Worm (Caenorhabditis elegans): ENCODE data around the gene srh-277.

srh-277 gene

DNA sequence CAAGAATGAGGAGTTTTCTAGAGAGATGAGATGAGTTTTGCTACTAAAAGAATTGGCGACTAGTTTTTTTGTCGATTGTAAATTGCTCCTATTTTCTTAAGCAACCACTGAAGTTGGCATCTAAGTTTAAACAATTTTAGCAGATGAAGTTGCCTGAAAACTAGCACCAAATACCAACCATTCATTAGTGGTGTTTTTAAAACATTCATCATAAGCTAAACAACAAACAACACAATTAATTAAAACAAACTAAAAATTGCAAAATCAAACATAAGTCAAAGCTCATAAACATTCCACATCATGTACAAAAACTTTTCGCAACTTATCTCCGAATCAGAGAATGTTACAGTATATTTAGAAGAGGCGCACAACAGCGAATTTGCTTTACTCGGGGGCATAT is 908 bp upstream of the srh-277 start, which contains the start of gene srz-13:
TSS of gene srz-13 (plus strand) at position 301 of the 400 bp plus-strand sequence.
- TF ChIP-seq swsn-7 (tag; optimal IDR thresholded peaks at IDR 0.05) (no peak), ceh-88 (GFP tag; IDR thresholded peaks at IDR 0.05) (no peak), C16A3.4 (tag; optimal IDR thresholded peaks at IDR 0.05) (no peak), hlh-4 (tag; optimal IDR thresholded peaks at IDR 0.05) (no peak), lin-14 (GFP tag; optimal IDR thresholded peaks at IDR 0.05) (no peak), ets-5 (GFP tag; IDR thresholded peaks at IDR 0.05) (no peak), tlp-1 (tag; optimal IDR thresholded peaks at IDR 0.05) (no peak), nhr-84 (tag; optimal IDR thresholded peaks at IDR 0.05) (no peak), mef-2 (tag; optimal IDR thresholded peaks at IDR 0.05) (no peak), ztf-4 (tag; optimal IDR thresholded peaks at IDR 0.05) (no peak), hpl-2 (GFP tag; optimal IDR thresholded peaks at IDR 0.05) (no peak), snpc-4 (tag; optimal IDR thresholded peaks at IDR 0.05) (no peak), mdl-1 (tag; optimal IDR thresholded peaks at IDR 0.05) (no peak)

DNA sequence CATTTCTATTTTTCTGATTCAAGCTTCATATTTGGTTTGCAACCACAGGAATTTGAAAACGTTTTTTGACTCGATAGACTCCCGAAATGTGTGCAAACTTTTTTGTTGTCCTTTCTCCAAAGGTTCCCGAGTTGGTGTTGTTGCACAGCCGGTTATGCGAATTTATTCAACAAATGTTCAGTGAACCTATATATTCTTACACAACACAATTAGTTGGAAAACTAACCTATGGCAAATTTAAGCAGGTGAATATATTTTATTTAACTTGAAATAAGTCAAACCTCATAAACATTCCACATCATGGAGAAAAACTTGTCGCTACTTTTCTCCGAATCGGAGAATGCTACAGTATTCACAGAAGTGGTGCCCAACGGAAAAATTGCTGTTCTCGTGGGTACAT is 339 bp downstream of the srh-277 start, which contains the start of gene srz-14:
TSS of gene srz-14 (plus strand) at position 301 of the 400 bp plus-strand sequence.
- TF ChIP-seq hlh-4 (tag; optimal IDR thresholded peaks at IDR 0.05) (no peak), fkh-10 (GFP tag; optimal IDR thresholded peaks at IDR 0.05) (no peak), nhr-84 (tag; optimal IDR thresholded peaks at IDR 0.05) (no peak), ztf-4 (tag; optimal IDR thresholded peaks at IDR 0.05) (no peak), ceh-8 (GFP tag; optimal IDR thresholded peaks at IDR 0.05) (no peak), pqm-1 (tag; optimal IDR thresholded peaks at IDR 0.05) (no peak), irx-1 (tag; optimal IDR thresholded peaks at IDR 0.05) (no peak), sup-37 (GFP tag; optimal IDR thresholded peaks at IDR 0.05) (no peak), aha-1 (tag; optimal IDR thresholded peaks at IDR 0.05) (no peak), C04F5.9 (tag; optimal IDR thresholded peaks at IDR 0.05) (no peak), tbx-2 (tag; optimal IDR thresholded peaks at IDR 0.05) (no peak), ceh-88 (GFP tag; IDR thresholded peaks at IDR 0.05) (no peak), tlp-1 (tag; optimal IDR thresholded peaks at IDR 0.05) (no peak), ets-5 (GFP tag; IDR thresholded peaks at IDR 0.05) (no peak)

DNA sequence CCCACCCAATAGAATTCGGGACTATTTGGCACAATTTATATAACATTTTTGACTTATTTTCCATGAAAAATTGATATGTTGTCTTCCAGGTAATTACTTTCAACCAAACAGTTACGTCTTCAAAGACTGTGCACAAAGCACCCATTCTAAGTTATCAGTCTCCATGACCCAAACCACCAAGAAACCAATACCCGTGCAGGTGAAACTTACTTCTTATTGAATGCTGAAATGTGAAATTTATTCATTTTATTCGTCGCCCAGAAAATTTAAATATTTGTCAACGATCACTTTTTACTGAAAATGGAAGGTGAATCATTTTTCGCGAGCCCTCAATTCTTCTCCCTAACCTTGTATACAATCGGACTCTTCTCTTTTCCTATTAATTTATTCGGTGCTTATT is 7.5 kb downstream of the srh-277 start, which contains the start of gene srh-281:
TSS of gene srh-281 (plus strand) at position 301 of the 400 bp plus-strand sequence.
- no peak for TF ChIP-seq nhr-76 (tag; optimal IDR thresholded peaks at IDR 0.05)
- no peak for TF ChIP-seq snpc-4 (tag; optimal IDR thresholded peaks at IDR 0.05)
- no peak for TF ChIP-seq egl-13 (tag; optimal IDR thresholded peaks at IDR 0.05)
- TF ChIP-seq dsc-1 (tag; optimal IDR thresholded peaks at IDR 0.05): no peak
- TF ChIP-seq xbp-1 (tag; optimal IDR thresholded peaks at IDR 0.05): no peak
- no peak for TF ChIP-seq ces-1 (GFP tag; optimal IDR thresholded peaks at IDR 0.05)
- TF ChIP-seq C16A3.4 (tag; optimal IDR thresholded peaks at IDR 0.05): no peak
- no peak for TF ChIP-seq nhr-19 (GFP tag; conservative IDR thresholded peaks at IDR 0.05)
- no peak for TF ChIP-seq hpl-2 (GFP tag; optimal IDR thresholded peaks at IDR 0.05)
- no peak for TF ChIP-seq hlh-17 (GFP tag; optimal IDR thresholded peaks at IDR 0.05; ENCODE audit: borderline replicate concordance)
- no peak for TF ChIP-seq nhr-85 (tag)
- TF ChIP-seq hlh-4 (tag; optimal IDR thresholded peaks at IDR 0.05): no peak
- TF ChIP-seq fkh-4 (tag; optimal IDR thresholded peaks at IDR 0.05; ENCODE audit: borderline replicate concordance): no peak
- no peak for TF ChIP-seq sox-4 (tag; optimal IDR thresholded peaks at IDR 0.05)
- TF ChIP-seq nhr-237 (tag; optimal IDR thresholded peaks at IDR 0.05): no peak
- no peak for TF ChIP-seq nhr-12 (tag; optimal IDR thresholded peaks at IDR 0.05)
- no peak for TF ChIP-seq lin-13 (GFP tag; optimal IDR thresholded peaks at IDR 0.05)
- TF ChIP-seq sup-37 (GFP tag; optimal IDR thresholded peaks at IDR 0.05): no peak

DNA sequence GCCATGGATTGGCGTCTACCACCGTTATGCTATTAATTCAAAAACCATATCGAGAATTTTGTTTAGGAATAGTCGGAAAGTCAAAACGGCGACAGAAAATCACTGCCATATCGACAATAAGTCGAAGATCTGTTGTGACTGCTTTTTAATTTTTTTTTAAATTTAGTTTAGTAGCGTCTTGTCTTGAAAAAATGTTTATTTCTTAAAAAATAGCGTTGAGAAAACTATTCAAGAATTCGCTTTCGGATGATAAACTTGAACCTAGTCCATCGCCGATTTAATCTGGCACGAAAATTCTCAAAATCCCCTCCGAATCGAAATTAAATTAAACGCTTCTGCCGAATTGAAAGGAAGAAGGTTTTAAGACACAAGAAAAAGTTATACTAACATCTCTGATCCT is 9.1 kb downstream of the srh-277 start, which contains the start of gene srh-279:
TSS of gene srh-279 (plus strand) at position 301 of the 400 bp plus-strand sequence.
- TF ChIP-seq nhr-28 (tag; optimal IDR thresholded peaks at IDR 0.05) (no peak), skn-1 (tag; optimal IDR thresholded peaks at IDR 0.05) (no peak), zip-4 (GFP tag; optimal IDR thresholded peaks at IDR 0.05) (no peak), ces-1 (GFP tag; optimal IDR thresholded peaks at IDR 0.05) (no peak), efl-1 (optimal IDR thresholded peaks at IDR 0.05) (no peak), efl-1 (GFP tag; optimal IDR thresholded peaks at IDR 0.05 in 1 of 2) (no peak), nhr-19 (GFP tag; conservative IDR thresholded peaks at IDR 0.05) (no peak), mab-9 (GFP tag; IDR thresholded peaks at IDR 0.05) (no peak), ceh-82 (tag; optimal IDR thresholded peaks at IDR 0.05) (no peak), unc-86 (tag; optimal IDR thresholded peaks at IDR 0.05) (no peak), fos-1 (tag; optimal IDR thresholded peaks at IDR 0.05) (no peak), nhr-71 (tag; optimal IDR thresholded peaks at IDR 0.05) (no peak), C34B4.2 (tag; optimal IDR thresholded peaks at IDR 0.05) (no peak), nhr-84 (tag; optimal IDR thresholded peaks at IDR 0.05) (no peak), F16B12.6 (tag; optimal IDR thresholded peaks at IDR 0.05) (no peak), sptf-1 (tag; optimal IDR thresholded peaks at IDR 0.05) (no peak), hlh-4 (tag; optimal IDR thresholded peaks at IDR 0.05) (no peak), irx-1 (tag; optimal IDR thresholded peaks at IDR 0.05) (no peak)

Data from whole organism, L1 larva.